Fruit fly (Drosophila melanogaster) whole organism, embryonic: ENCODE data around the gene CG14327.

ENCODE experiments used
- CG10147 ChIP-seq: fragments of 200-800 bp; sonication (Bioruptor generic); optimal IDR thresholded peaks from 2 replicates; lab custom pipeline; 2019; ENCODE audit warnings: missing biosample characterization, mild to moderate bottlenecking, missing genetic modification characterization, moderate library complexity
- CG10654 ChIP-seq: fragments of 200-800 bp; sonication (Bioruptor generic); optimal IDR thresholded peaks from 2 replicates; lab custom pipeline; 2016; ENCODE audit warnings: missing biosample characterization, missing genetic modification characterization
- CG10959 ChIP-seq: fragments of 200-800 bp; sonication (Bioruptor generic); IDR thresholded peaks from 2 replicates; pipeline ENCODE4 v1.3.6; 2022; ENCODE audit warnings: missing biosample characterization, missing genetic modification characterization
- CG12236 ChIP-seq: fragments of 200-800 bp; sonication (Bioruptor generic); optimal IDR thresholded peaks from 2 replicates; lab custom pipeline; 2016; ENCODE audit warnings: missing biosample characterization, missing genetic modification characterization
- CG13123 ChIP-seq: fragments of 200-800 bp; sonication (Bioruptor generic); optimal IDR thresholded peaks from 2 replicates; lab custom pipeline; 2016; ENCODE audit warnings: missing biosample characterization, missing genetic modification characterization
- CG14050 ChIP-seq: fragments of 200-800 bp; sonication (Bioruptor generic); IDR thresholded peaks from 3 replicates; pipeline ENCODE4 v1.3.6; 2022; ENCODE audit warnings: missing biosample characterization, missing genetic modification characterization
- CG17829 ChIP-seq: fragments of 200-800 bp; optimal IDR thresholded peaks from 2 replicates; lab custom pipeline; 2019; ENCODE audit warnings: missing biosample characterization, mild to moderate bottlenecking, missing genetic modification characterization, moderate library complexity
- CG1792 ChIP-seq: fragments of 200-800 bp; sonication (Bioruptor generic); optimal IDR thresholded peaks from 2 replicates; lab custom pipeline; 2016; ENCODE audit warnings: missing biosample characterization, missing genetic modification characterization
- CG1832 ChIP-seq: fragments of 200-800 bp; sonication (Bioruptor generic); optimal IDR thresholded peaks from 2 replicates; lab custom pipeline; 2017; ENCODE audit warnings: missing biosample characterization, mild to moderate bottlenecking, missing genetic modification characterization, inconsistent platforms
- CG2678 ChIP-seq: fragments of 200-800 bp; sonication (Bioruptor generic); optimal IDR thresholded peaks from 3 replicates; lab custom pipeline; 2019; ENCODE audit warnings: missing biosample characterization, mild to moderate bottlenecking, missing genetic modification characterization, moderate library complexity
- CG2875 ChIP-seq: fragments of 200-800 bp; sonication (Bioruptor generic); optimal IDR thresholded peaks from 2 replicates; lab custom pipeline; 2017; ENCODE audit warnings: missing biosample characterization, mild to moderate bottlenecking, missing genetic modification characterization, missing genetic modification reagents
- CG32772 ChIP-seq: fragments of 200-800 bp; sonication (Bioruptor generic); IDR thresholded peaks from 2 replicates; pipeline ENCODE4 v1.3.6; 2022; ENCODE audit warnings: missing biosample characterization, missing genetic modification characterization
- CG4854 ChIP-seq: fragments of 200-800 bp; sonication (Bioruptor generic); optimal IDR thresholded peaks from 2 replicates; lab custom pipeline; 2016; ENCODE audit warnings: missing biosample characterization, missing genetic modification characterization, inconsistent platforms
- CG6654 ChIP-seq: fragments of 200-800 bp; sonication (Bioruptor generic); optimal IDR thresholded peaks from 2 replicates; lab custom pipeline; 2017; ENCODE audit warnings: missing biosample characterization, mild to moderate bottlenecking, missing genetic modification characterization
- CG7786 ChIP-seq: fragments of 200-800 bp; sonication (Bioruptor generic); optimal IDR thresholded peaks from 2 replicates; lab custom pipeline; 2016; ENCODE audit warnings: missing biosample characterization, missing genetic modification characterization
- CG9609 ChIP-seq: fragments of 200-800 bp; sonication (Bioruptor generic); optimal IDR thresholded peaks from 3 replicates; lab custom pipeline; 2016; ENCODE audit warnings: missing biosample characterization, missing genetic modification characterization
- CHES-1-like ChIP-seq: fragments of 200-800 bp; sonication (Bioruptor generic); optimal IDR thresholded peaks from 2 replicates; lab custom pipeline; 2016; ENCODE audit warnings: missing biosample characterization, missing genetic modification characterization
- D19A ChIP-seq: fragments of 200-800 bp; optimal IDR thresholded peaks from 3 replicates; lab custom pipeline; 2019; ENCODE audit warnings: missing biosample characterization, mild to moderate bottlenecking, missing genetic modification characterization, moderate library complexity
- Dbx ChIP-seq: fragments of 200-800 bp; sonication (Bioruptor generic); IDR thresholded peaks from 3 replicates; pipeline ENCODE4 v1.3.6; 2022; ENCODE audit warnings: missing biosample characterization, missing genetic modification characterization
- Dip3 ChIP-seq: fragments of 200-800 bp; sonication (Bioruptor generic); optimal IDR thresholded peaks from 3 replicates; lab custom pipeline; 2016; ENCODE audit warnings: missing biosample characterization, missing genetic modification characterization
- Gug ChIP-seq: fragments of 200-800 bp; sonication (Bioruptor generic); IDR thresholded peaks from 4 replicates; pipeline ENCODE4 v1.3.6; 2022; ENCODE audit warnings: missing biosample characterization, missing genetic modification characterization
- HmgD ChIP-seq: fragments of 200-800 bp; sonication (Bioruptor generic); optimal IDR thresholded peaks from 3 replicates; lab custom pipeline; 2016; ENCODE audit warnings: missing biosample characterization, missing genetic modification characterization
- Kr ChIP-seq: fragments of 200-800 bp; sonication (Bioruptor generic); optimal IDR thresholded peaks from 2 replicates; lab custom pipeline; 2017; ENCODE audit warnings: missing biosample characterization, mild to moderate bottlenecking, missing genetic modification characterization
- Lhr ChIP-seq: fragments of 200-800 bp; sonication (Bioruptor generic); optimal IDR thresholded peaks from 3 replicates; lab custom pipeline; 2017; ENCODE audit warnings: mild to moderate bottlenecking, missing biosample characterization, missing genetic modification reagents, missing genetic modification characterization
- MTF-1 ChIP-seq: fragments of 200-800 bp; sonication (Bioruptor generic); optimal IDR thresholded peaks from 2 replicates; lab custom pipeline; 2018; ENCODE audit warnings: missing biosample characterization, mild to moderate bottlenecking, missing genetic modification characterization, borderline replicate concordance
- Mad ChIP-seq: fragments of 200-800 bp; sonication (Bioruptor generic); optimal IDR thresholded peaks from 2 replicates; lab custom pipeline; 2016; ENCODE audit warnings: missing biosample characterization, missing genetic modification characterization
- Spps ChIP-seq: fragments of 200-800 bp; sonication (Bioruptor generic); optimal IDR thresholded peaks from 2 replicates; lab custom pipeline; 2018; ENCODE audit warnings: missing biosample characterization, mild to moderate bottlenecking, missing genetic modification characterization
- Sry-δ ChIP-seq: fragments of 200-800 bp; sonication (Bioruptor generic); optimal IDR thresholded peaks from 2 replicates; lab custom pipeline; 2016; ENCODE audit warnings: missing biosample characterization, missing genetic modification characterization
- Ssrp ChIP-seq: fragments of 200-800 bp; sonication (Bioruptor generic); optimal IDR thresholded peaks from 2 replicates; lab custom pipeline; 2018; ENCODE audit warnings: missing biosample characterization, mild to moderate bottlenecking, missing genetic modification characterization, moderate library complexity
- Tbp ChIP-seq: fragments of >200 bp; optimal IDR thresholded peaks from 2 replicates; lab custom pipeline; 2018; ENCODE audit warnings: missing biosample characterization, missing genetic modification characterization
- Trl ChIP-seq, 3 experiments: fragments of >200 bp in 2 of 3; fragments of 200-800 bp in 1 of 3; sonication (Bioruptor generic) in 1 of 3; optimal IDR thresholded peaks; 2 replicates in 1 of 3; 3 replicates in 2 of 3; lab custom pipeline; 2016 to 2017; ENCODE audit warnings: missing biosample characterization in 1 of 3, missing genetic modification characterization in 1 of 3
- Usf ChIP-seq: fragments of 200-800 bp; sonication (Bioruptor generic); optimal IDR thresholded peaks from 2 replicates; lab custom pipeline; 2017; ENCODE audit warnings: missing genotype, missing biosample characterization, missing genetic modification characterization
- bowl ChIP-seq: fragments of 200-800 bp; sonication (Bioruptor generic); IDR thresholded peaks from 2 replicates; pipeline ENCODE4 v1.3.6; 2022; ENCODE audit warnings: missing biosample characterization, missing genetic modification characterization
- crc ChIP-seq: fragments of 200-800 bp; sonication (Bioruptor generic); optimal IDR thresholded peaks from 2 replicates; lab custom pipeline; 2016; ENCODE audit warnings: missing biosample characterization, missing genetic modification characterization
- fd3F ChIP-seq: fragments of 200-800 bp; sonication (Bioruptor generic); optimal IDR thresholded peaks from 2 replicates; lab custom pipeline; 2018; ENCODE audit warnings: missing biosample characterization, mild to moderate bottlenecking, missing genetic modification characterization, moderate library complexity
- grau ChIP-seq: fragments of 200-800 bp; optimal IDR thresholded peaks from 3 replicates; lab custom pipeline; 2019; ENCODE audit warnings: missing biosample characterization, mild to moderate bottlenecking, missing genetic modification characterization, moderate library complexity
- hb ChIP-seq: fragments of 200-800 bp; sonication (Bioruptor generic); IDR thresholded peaks from 3 replicates; pipeline ENCODE4 v1.3.6; 2022; ENCODE audit warnings: missing biosample characterization, missing genetic modification characterization; ENCODE audit not compliant: partially characterized antibody
- lov ChIP-seq, 2 experiments: fragments of 200-800 bp in 1 of 2; fragments of >200 bp in 1 of 2; sonication (Bioruptor generic) in 1 of 2; IDR thresholded peaks in 1 of 2; optimal IDR thresholded peaks in 1 of 2; 2 replicates in 1 of 2; 3 replicates in 1 of 2; pipeline versions ENCODE4 v1.3.6 to Lab custom; 2017 to 2022; ENCODE audit warnings: missing biosample characterization in 1 of 2, missing genetic modification characterization in 1 of 2
- mirr ChIP-seq: fragments of 200-800 bp; sonication (Bioruptor generic); optimal IDR thresholded peaks from 3 replicates; lab custom pipeline; 2018; ENCODE audit warnings: missing biosample characterization, mild to moderate bottlenecking, missing genetic modification characterization
- odd ChIP-seq: fragments of 200-800 bp; sonication (Bioruptor generic); optimal IDR thresholded peaks from 2 replicates; lab custom pipeline; 2017; ENCODE audit warnings: missing biosample characterization, mild to moderate bottlenecking, missing genetic modification characterization
- pfk ChIP-seq: fragments of 200-800 bp; sonication (Bioruptor generic); optimal IDR thresholded peaks from 2 replicates; lab custom pipeline; 2018; ENCODE audit warnings: missing biosample characterization, mild to moderate bottlenecking, missing genetic modification characterization, moderate library complexity
- pita ChIP-seq: fragments of 200-800 bp; sonication (Bioruptor generic); optimal IDR thresholded peaks from 2 replicates; lab custom pipeline; 2017; ENCODE audit warnings: missing biosample characterization, mild to moderate bottlenecking, missing genetic modification characterization
- psq ChIP-seq: fragments of 200-800 bp; sonication (Bioruptor generic); optimal IDR thresholded peaks from 2 replicates; lab custom pipeline; 2017; ENCODE audit warnings: missing biosample characterization, missing genetic modification characterization
- pum ChIP-seq: fragments of 200-800 bp; sonication (Bioruptor generic); optimal IDR thresholded peaks from 2 replicates; lab custom pipeline; 2016; ENCODE audit warnings: missing biosample characterization, missing genetic modification characterization
- sqz ChIP-seq: fragments of 200-800 bp; sonication (Bioruptor generic); optimal IDR thresholded peaks from 3 replicates; lab custom pipeline; 2018; ENCODE audit warnings: missing biosample characterization, mild to moderate bottlenecking, missing genetic modification characterization
- ssp ChIP-seq: fragments of 200-800 bp; sonication (Bioruptor generic); IDR thresholded peaks from 2 replicates; pipeline ENCODE4 v1.3.6; 2022; ENCODE audit warnings: missing biosample characterization, missing genetic modification characterization
- tin ChIP-seq: fragments of 200-800 bp; sonication (Bioruptor generic); optimal IDR thresholded peaks from 3 replicates; lab custom pipeline; 2016; ENCODE audit warnings: missing biosample characterization, missing genetic modification characterization
- tup ChIP-seq: fragments of 200-800 bp; sonication (Bioruptor generic); optimal IDR thresholded peaks from 2 replicates; lab custom pipeline; 2016; ENCODE audit warnings: missing biosample characterization, mild to moderate bottlenecking, missing genetic modification characterization, moderate library complexity
- vvl ChIP-seq: fragments of 200-800 bp; sonication (Bioruptor generic); IDR thresholded peaks from 2 replicates; pipeline ENCODE4 v1.3.6; 2022; ENCODE audit warnings: missing biosample characterization, missing genetic modification characterization

CG14327 gene

dm6 chr3R:17604198-17604879, 9.2 kb upstream of the CG14327 start (continued):
- TF ChIP-seq CG13123 (peak; percentile 37), pum (GFP tag; lab: Kevin White, UChicago) (peak; percentile 26), crc (GFP tag; lab: Kevin White, UChicago) (no peak), ssp (peak; percentile 56), vvl (GFP tag; lab: Robert Waterston, UW) (peak; percentile 65), D19A (tag; lab: Kevin White, UChicago) (peak; percentile 89), MTF-1 (GFP tag; lab: Kevin White, UChicago) (peak; percentile 57), sqz (GFP tag; lab: Kevin White, UChicago) (peak; percentile 82), Usf (GFP tag; lab: Kevin White, UChicago) (peak; percentile 78), Trl (optimal IDR thresholded peaks at IDR 0.05; lab: Kevin White, UChicago) (no peak), Trl (GFP tag; optimal IDR thresholded peaks at IDR 0.05; lab: Kevin White, UChicago) (peak; percentile 7), CG6654 (GFP tag; lab: Kevin White, UChicago) (peak; percentile 55), CG12236 (GFP tag; lab: Kevin White, UChicago) (no peak), Gug (GFP tag; lab: Robert Waterston, UW) (peak; percentile 26; the same call in 1 of the 4 replicates), CG10654 (GFP tag; lab: Kevin White, UChicago) (peak; percentile 59), CG7786 (peak; percentile 2), Kr (GFP tag; lab: Kevin White, UChicago) (peak; percentile 100), Ssrp (tag; lab: Kevin White, UChicago) (peak; percentile 88), CG9609 (no peak), CG14050 (GFP tag; lab: Robert Waterston, UW) (no peak; the same call in 2 of the 3 replicates), CG4854 (GFP tag; lab: Kevin White, UChicago) (no peak), bowl (GFP tag; lab: Robert Waterston, UW) (no peak), HmgD (peak; percentile 7), fd3F (peak; percentile 65), odd (GFP tag; lab: Kevin White, UChicago) (peak; percentile 83), hb (GFP tag; lab: Robert Waterston, UW) (no peak), CHES-1-like (no peak), CG1832 (GFP tag; lab: Kevin White, UChicago) (no peak), CG2678 (tag; lab: Kevin White, UChicago) (peak; percentile 94), CG10959 (GFP tag; lab: Robert Waterston, UW) (peak; percentile 64; the same call in 1 of the 2 replicates), lov (optimal IDR thresholded peaks at IDR 0.05; lab: Kevin White, UChicago) (no peak), lov (GFP tag; IDR thresholded peaks at IDR 0.05; lab: Robert Waterston, UW) (no peak), CG10147 (peak; percentile 87), Mad (GFP tag; lab: Kevin White, UChicago) (peak; percentile 34), Lhr (GFP tag; lab: Kevin White, UChicago) (peak; percentile 9), grau (peak; percentile 89), Tbp (GFP tag; lab: Kevin White, UChicago) (no peak), psq (GFP tag; lab: Kevin White, UChicago) (peak; percentile 18), pfk (GFP tag; lab: Kevin White, UChicago) (no peak), tin (GFP tag; lab: Kevin White, UChicago) (peak; percentile 72), tup (peak; percentile 7), pita (no peak), CG2875 (GFP tag; lab: Kevin White, UChicago) (peak; percentile 72), CG32772 (peak; percentile 69), Spps (tag; lab: Kevin White, UChicago) (peak; percentile 79), Sry-δ (GFP tag; lab: Kevin White, UChicago) (no peak), Dip3 (GFP tag; lab: Kevin White, UChicago) (no peak), mirr (GFP tag; lab: Kevin White, UChicago) (no peak), CG17829 (tag; lab: Kevin White, UChicago) (peak; percentile 91), CG1792 (GFP tag; lab: Kevin White, UChicago) (no peak), Dbx (GFP tag; lab: Robert Waterston, UW) (no peak)
